Fruit fly (Drosophila melanogaster): ENCODE data around the gene Sytbeta.

The Sytbeta gene

DNA sequence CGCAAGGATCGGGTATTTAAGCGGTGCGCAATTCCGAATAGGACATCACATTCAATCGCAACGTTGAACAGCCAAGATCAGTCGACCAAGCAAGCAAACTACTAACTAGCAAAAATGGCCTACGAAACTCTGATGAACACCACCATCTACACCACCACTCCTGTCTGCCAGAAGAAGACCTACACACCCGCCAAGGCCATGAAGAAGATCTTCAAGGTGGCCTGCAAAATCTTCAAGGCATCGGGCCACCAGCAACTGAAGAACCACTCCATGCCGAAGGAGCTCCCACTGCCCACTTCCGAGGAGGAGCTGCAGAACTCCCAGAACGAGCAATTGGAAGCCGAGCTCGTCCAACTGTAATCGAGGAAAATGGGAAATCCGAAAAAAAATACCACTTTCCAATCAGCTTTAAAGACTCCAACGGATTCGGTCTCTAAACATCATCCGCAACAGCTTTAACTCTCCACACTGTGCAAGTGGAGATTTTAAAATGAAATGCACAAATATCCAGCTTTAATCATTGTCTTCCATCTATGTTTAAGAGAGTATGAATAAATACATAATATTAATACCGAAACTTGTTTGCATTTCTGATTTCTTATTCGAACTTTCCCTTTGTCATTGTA is 92.0 kb downstream of the Sytbeta start, which contains the start of gene Brd:
Brd (plus strand) TSS at position 43 of the 626 bp plus-strand sequence.
- TF ChIP-seq sv (GFP tag; optimal IDR thresholded peaks at IDR 0.05): no peak
- no peak for TF ChIP-seq dl (GFP tag; optimal IDR thresholded peaks at IDR 0.05; ENCODE audit: insufficient read depth in 1 of 2, partially characterized antibody in 2 of 2)
- no peak for TF ChIP-seq sage (GFP tag; optimal IDR thresholded peaks at IDR 0.05)
- TF ChIP-seq brk (GFP tag; optimal IDR thresholded peaks at IDR 0.05): no peak
- TF ChIP-seq dsf (GFP tag; optimal IDR thresholded peaks at IDR 0.05; ENCODE audit: borderline replicate concordance): no peak
- TF ChIP-seq Jra (GFP tag; optimal IDR thresholded peaks at IDR 0.05): no peak
- TF ChIP-seq Abd-B (GFP tag; optimal IDR thresholded peaks at IDR 0.05): no peak
- no peak for TF ChIP-seq CrebA (GFP tag; optimal IDR thresholded peaks at IDR 0.05; ENCODE audit: borderline replicate concordance)
- TF ChIP-seq rgr (GFP tag; optimal IDR thresholded peaks at IDR 0.05): no peak
- TF ChIP-seq Rel (GFP tag; optimal IDR thresholded peaks at IDR 0.05): no peak
- TF ChIP-seq Rel (tag; optimal IDR thresholded peaks at IDR 0.05): no peak
- no peak for TF ChIP-seq OdsH (GFP tag; optimal IDR thresholded peaks at IDR 0.05)

DNA sequence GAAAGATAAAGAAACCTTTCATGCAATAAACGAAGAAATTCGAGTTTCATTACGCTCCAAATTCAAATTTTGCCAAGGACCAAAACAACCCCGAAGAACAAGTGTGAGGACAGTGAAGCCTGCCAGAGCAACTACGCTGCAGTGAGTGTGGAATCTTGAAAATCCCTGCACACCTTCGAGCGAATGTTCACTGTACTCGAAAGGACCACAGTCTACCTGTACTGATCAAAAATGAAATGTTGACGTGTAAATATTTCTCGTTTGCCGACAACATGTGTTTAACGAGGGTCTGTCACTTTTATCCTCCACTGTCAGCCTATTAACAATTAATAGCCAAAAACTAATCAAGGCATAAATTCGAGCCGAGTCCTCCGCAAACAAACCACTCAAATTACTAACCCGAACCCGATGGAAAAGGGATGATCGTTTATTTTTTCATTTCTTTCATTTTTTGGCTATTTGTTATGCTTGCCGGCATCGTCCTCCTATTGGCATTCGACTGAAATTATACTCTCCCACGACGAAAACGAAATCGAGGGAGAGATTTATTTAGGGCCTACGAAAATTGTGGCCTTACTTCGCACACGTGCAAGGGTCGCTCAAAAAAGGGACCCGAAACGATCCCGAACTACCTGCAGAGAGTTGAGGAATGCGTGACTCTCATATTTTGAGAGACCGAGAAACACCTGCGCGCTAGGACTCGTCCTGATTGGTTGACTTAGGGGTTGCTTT is 92.7 kb downstream of the Sytbeta start:
- TF ChIP-seq psq (GFP tag; optimal IDR thresholded peaks at IDR 0.05) (peak; percentile 10), CrebA (GFP tag; optimal IDR thresholded peaks at IDR 0.05; ENCODE audit: borderline replicate concordance) (no peak), Hr83 (GFP tag; optimal IDR thresholded peaks at IDR 0.05; ENCODE audit: poor library complexity, severe bottlenecking) (no peak), usp (GFP tag; optimal IDR thresholded peaks at IDR 0.05) (no peak), pan (optimal IDR thresholded peaks at IDR 0.05) (no peak), jim (GFP tag; optimal IDR thresholded peaks at IDR 0.05) (no peak), Hnf4 (GFP tag; optimal IDR thresholded peaks at IDR 0.05) (peak; percentile 14), dsf (GFP tag; optimal IDR thresholded peaks at IDR 0.05; ENCODE audit: borderline replicate concordance) (no peak), tai (GFP tag; optimal IDR thresholded peaks at IDR 0.05) (no peak), dl (GFP tag; optimal IDR thresholded peaks at IDR 0.05; ENCODE audit: insufficient read depth in 1 of 2, partially characterized antibody in 2 of 2) (peak in 1 of 2 experiments; percentile 13), OdsH (GFP tag; optimal IDR thresholded peaks at IDR 0.05) (peak; percentile 18), GATAd (GFP tag; optimal IDR thresholded peaks at IDR 0.05) (no peak), ey (GFP tag; optimal IDR thresholded peaks at IDR 0.05) (peak; percentile 11), fru (GFP tag; optimal IDR thresholded peaks at IDR 0.05) (peak; percentile 37), h (GFP tag; optimal IDR thresholded peaks at IDR 0.05) (peak; percentile 32), Dfd (GFP tag; optimal IDR thresholded peaks at IDR 0.05) (no peak), dmrt93B (GFP tag; optimal IDR thresholded peaks at IDR 0.05) (no peak), Hr78 (GFP tag; optimal IDR thresholded peaks at IDR 0.05) (no peak), Myc (optimal IDR thresholded peaks at IDR 0.05) (no peak), CG9705 (GFP tag; optimal IDR thresholded peaks at IDR 0.05) (no peak), Dif (GFP tag; optimal IDR thresholded peaks at IDR 0.05; ENCODE audit: partially characterized antibody) (no peak), Abd-B (GFP tag; optimal IDR thresholded peaks at IDR 0.05) (no peak), woc (GFP tag; optimal IDR thresholded peaks at IDR 0.05) (peak; percentile 68), N (GFP tag; optimal IDR thresholded peaks at IDR 0.05) (no peak), Vsx2 (GFP tag; optimal IDR thresholded peaks at IDR 0.05; ENCODE audit: partially characterized antibody) (no peak), lola (GFP tag; optimal IDR thresholded peaks at IDR 0.05) (no peak), Mio (GFP tag; optimal IDR thresholded peaks at IDR 0.05) (no peak), br (GFP tag; optimal IDR thresholded peaks at IDR 0.05) (peak; percentile 35), CG32264 (GFP tag; optimal IDR thresholded peaks at IDR 0.05) (no peak), rgr (GFP tag; optimal IDR thresholded peaks at IDR 0.05) (peak; percentile 28), Sp1 (GFP tag; optimal IDR thresholded peaks at IDR 0.05) (peak; percentile 4), brk (GFP tag; optimal IDR thresholded peaks at IDR 0.05) (no peak), Jra (GFP tag; optimal IDR thresholded peaks at IDR 0.05) (no peak), sv (GFP tag; optimal IDR thresholded peaks at IDR 0.05) (no peak), Rel (GFP tag; optimal IDR thresholded peaks at IDR 0.05) (no peak), Rel (tag; optimal IDR thresholded peaks at IDR 0.05) (no peak), foxo (GFP tag; optimal IDR thresholded peaks at IDR 0.05) (peak in 1 of 2 experiments; percentile 50), HLH106 (tag; optimal IDR thresholded peaks at IDR 0.05) (peak; percentile 34), sage (GFP tag; optimal IDR thresholded peaks at IDR 0.05) (no peak)

Data from whole organism, wandering third instar larva.